Fruit fly (Drosophila melanogaster): Measurements from ENCODE around the gene CG15439.

The CG15439 gene

dm6 chr2L:4440881-4441737 is 11.7 kb downstream of the CG15439 start, which contains the start of gene CG15431:
Gene CG15431 (minus strand): TSS chr2L:4441282.
- no peak for TF ChIP-seq EcR (GFP tag; optimal IDR thresholded peaks at IDR 0.05)
- peak; percentile 15; the same call in 1 of the 2 replicates for TF ChIP-seq CG32121 (GFP tag; IDR thresholded peaks at IDR 0.05)
- TF ChIP-seq fd96Ca (GFP tag; IDR thresholded peaks at IDR 0.05), result peak; percentile 67; the same call in 2 of the 3 replicates
- TF ChIP-seq CG4496 (GFP tag; IDR thresholded peaks at IDR 0.05), result peak; percentile 63; the same call in 1 of the 3 replicates
- TF ChIP-seq Ets98B (GFP tag; IDR thresholded peaks at IDR 0.05), result peak; percentile 41
- no peak for TF ChIP-seq D1 (tag; optimal IDR thresholded peaks at IDR 0.05)
- peak; percentile 35 for TF ChIP-seq CG8159 (tag; optimal IDR thresholded peaks at IDR 0.05)
- TF ChIP-seq CG9948 (tag; optimal IDR thresholded peaks at IDR 0.05), result no peak

- no peak for TF ChIP-seq EcR (GFP tag; optimal IDR thresholded peaks at IDR 0.05)
- no peak for TF ChIP-seq CG4496 (GFP tag; IDR thresholded peaks at IDR 0.05)
- TF ChIP-seq CG8301 (tag; optimal IDR thresholded peaks at IDR 0.05), result no peak
- no peak for TF ChIP-seq CG9948 (tag; optimal IDR thresholded peaks at IDR 0.05)
- no peak for TF ChIP-seq Ets98B (GFP tag; IDR thresholded peaks at IDR 0.05)
- no peak for TF ChIP-seq Snoo (tag; optimal IDR thresholded peaks at IDR 0.05)
- no peak for TF ChIP-seq rn (GFP tag; IDR thresholded peaks at IDR 0.05)
Measured at dm6 chr2L:4437487-4437886, 15.4 kb downstream of the CG15439 start, which contains the start of gene CG43056. Gene CG43056 (plus strand): TSS chr2L:4437787.

- TF ChIP-seq D1 (tag; optimal IDR thresholded peaks at IDR 0.05) (no peak), CG17806 (tag; optimal IDR thresholded peaks at IDR 0.05) (no peak), CG34367 (tag; optimal IDR thresholded peaks at IDR 0.05) (no peak), CG8159 (tag; optimal IDR thresholded peaks at IDR 0.05) (no peak), CG12605 (GFP tag; IDR thresholded peaks at IDR 0.05) (no peak), CG8301 (tag; optimal IDR thresholded peaks at IDR 0.05) (no peak), Ets98B (GFP tag; IDR thresholded peaks at IDR 0.05) (no peak)
Measured at dm6 chr2L:4433608-4434007, 19.2 kb downstream of the CG15439 start, which contains the start of the genes CG34177 and CG34178. Gene CG34177 (plus strand): TSS chr2L:4433908. Gene CG34178 (plus strand): TSS chr2L:4433908.

dm6 chr2L:4422154-4422553 is 30.7 kb downstream of the CG15439 start:
- TF ChIP-seq CG14655 (GFP tag; optimal IDR thresholded peaks at IDR 0.05), result no peak
- TF ChIP-seq D1 (tag; optimal IDR thresholded peaks at IDR 0.05), result no peak
- no peak for TF ChIP-seq CG12605 (GFP tag; IDR thresholded peaks at IDR 0.05)
- TF ChIP-seq CG8301 (tag; optimal IDR thresholded peaks at IDR 0.05), result no peak
- no peak for TF ChIP-seq CG17806 (tag; optimal IDR thresholded peaks at IDR 0.05)
- no peak for TF ChIP-seq gl (tag; optimal IDR thresholded peaks at IDR 0.05)
- no peak for TF ChIP-seq CG4496 (GFP tag; IDR thresholded peaks at IDR 0.05)
- TF ChIP-seq CG15710 (tag; optimal IDR thresholded peaks at IDR 0.05), result no peak
- no peak for TF ChIP-seq Snoo (tag; optimal IDR thresholded peaks at IDR 0.05)
- TF ChIP-seq Pif1A (GFP tag; optimal IDR thresholded peaks at IDR 0.05), result no peak
- TF ChIP-seq CG10348 (GFP tag; IDR thresholded peaks at IDR 0.05), result no peak
- TF ChIP-seq CG34367 (tag; optimal IDR thresholded peaks at IDR 0.05), result no peak
- no peak for TF ChIP-seq Ets98B (GFP tag; IDR thresholded peaks at IDR 0.05)
- TF ChIP-seq rn (GFP tag; IDR thresholded peaks at IDR 0.05), result no peak
- TF ChIP-seq EcR (GFP tag; optimal IDR thresholded peaks at IDR 0.05), result no peak

dm6 chr2L:4418819-4419218 is 34.0 kb downstream of the CG15439 start:
- TF ChIP-seq Snoo (tag; optimal IDR thresholded peaks at IDR 0.05) (no peak), Pif1B (GFP tag; optimal IDR thresholded peaks at IDR 0.05) (no peak), CG9948 (tag; optimal IDR thresholded peaks at IDR 0.05) (no peak), CG12605 (GFP tag; IDR thresholded peaks at IDR 0.05) (no peak), CG14655 (GFP tag; optimal IDR thresholded peaks at IDR 0.05) (no peak), CG4496 (GFP tag; IDR thresholded peaks at IDR 0.05) (0 out of 3 replicates have a peak, but pooled peaks have one; percentile 9), CG17806 (tag; optimal IDR thresholded peaks at IDR 0.05) (no peak)

dm6 chr2L:4417982-4418381 is 34.9 kb downstream of the CG15439 start:
- peak; percentile 49 for TF ChIP-seq CG12605 (GFP tag; IDR thresholded peaks at IDR 0.05)
- no peak for TF ChIP-seq CG15710 (tag; optimal IDR thresholded peaks at IDR 0.05)
- no peak for TF ChIP-seq CG10348 (GFP tag; IDR thresholded peaks at IDR 0.05)
- TF ChIP-seq CG4496 (GFP tag; IDR thresholded peaks at IDR 0.05), result peak; percentile 39; the same call in 1 of the 3 replicates
- peak; percentile 25; the same call in 1 of the 3 replicates for TF ChIP-seq fd96Ca (GFP tag; IDR thresholded peaks at IDR 0.05)

dm6 chr2L:4416903-4417302 is 35.9 kb downstream of the CG15439 start:
- TF ChIP-seq CG34367 (tag; optimal IDR thresholded peaks at IDR 0.05) (peak; percentile 51), rn (GFP tag; IDR thresholded peaks at IDR 0.05) (no peak), gl (tag; optimal IDR thresholded peaks at IDR 0.05) (no peak), CG10348 (GFP tag; IDR thresholded peaks at IDR 0.05) (no peak), CG32121 (GFP tag; IDR thresholded peaks at IDR 0.05) (peak; percentile 56; the same call in 1 of the 2 replicates), CG13204 (GFP tag; optimal IDR thresholded peaks at IDR 0.05) (no peak), Pif1A (GFP tag; optimal IDR thresholded peaks at IDR 0.05) (peak; percentile 0), CG15710 (tag; optimal IDR thresholded peaks at IDR 0.05) (peak; percentile 58), Snoo (tag; optimal IDR thresholded peaks at IDR 0.05) (no peak), fd96Ca (GFP tag; IDR thresholded peaks at IDR 0.05) (0 out of 3 replicates have a peak, but pooled peaks have one; percentile 32), CG8159 (tag; optimal IDR thresholded peaks at IDR 0.05) (peak; percentile 74), Pif1B (GFP tag; optimal IDR thresholded peaks at IDR 0.05) (peak; percentile 5), EcR (GFP tag; optimal IDR thresholded peaks at IDR 0.05) (no peak), Ets98B (GFP tag; IDR thresholded peaks at IDR 0.05) (peak; percentile 27; the same call in 1 of the 2 replicates), CG9948 (tag; optimal IDR thresholded peaks at IDR 0.05) (peak; percentile 52), CG8301 (tag; optimal IDR thresholded peaks at IDR 0.05) (peak; percentile 35), CG14655 (GFP tag; optimal IDR thresholded peaks at IDR 0.05) (peak; percentile 48), D1 (tag; optimal IDR thresholded peaks at IDR 0.05) (no peak), CG17806 (tag; optimal IDR thresholded peaks at IDR 0.05) (peak; percentile 59), CG4496 (GFP tag; IDR thresholded peaks at IDR 0.05) (peak; percentile 64; the same call in 1 of the 3 replicates), CG12605 (GFP tag; IDR thresholded peaks at IDR 0.05) (no peak)

Measured in whole organism, pupa.